Worm (Caenorhabditis elegans) whole organism, L4 larva: ENCODE measurements around the gene M163.1.

ENCODE experiments used
- F10B5.3 ChIP-seq: sonication (generic microtip); optimal IDR thresholded peaks from 2 replicates; lab custom pipeline; 2016; ENCODE audit warnings: mild to moderate bottlenecking, missing genetic modification characterization, missing compliant biosample characterization
- F44E2.7 ChIP-seq: fragments of 200-800 bp; sonication (Bioruptor generic); IDR thresholded peaks from 2 replicates; pipeline ENCODE4 v2.1.2; 2022; ENCODE audit warnings: missing genetic modification characterization, missing compliant biosample characterization
- lin-15B ChIP-seq: fragments of 150-350 bp; sonication (generic microtip); optimal IDR thresholded peaks from 3 replicates; lab custom pipeline; 2014; ENCODE audit warnings: missing biosample characterization, missing genetic modification characterization
- lir-3 ChIP-seq: sonication (generic microtip); optimal IDR thresholded peaks from 2 replicates; lab custom pipeline; 2016; ENCODE audit warnings: mild to moderate bottlenecking, missing genetic modification characterization, missing compliant biosample characterization
- madf-9 ChIP-seq: fragments of 200-800 bp; sonication (Bioruptor generic); conservative IDR thresholded peaks from 2 replicates; pipeline ENCODE4 v1.3.6; 2022; ENCODE audit warnings: missing genetic modification reagents, missing genetic modification characterization, missing compliant biosample characterization
- nhr-10 ChIP-seq: fragments of 150-350 bp; optimal IDR thresholded peaks from 2 replicates; lab custom pipeline; 2014; ENCODE audit warnings: missing biosample characterization, missing genetic modification characterization
- nhr-42 ChIP-seq: fragments of 200-800 bp; sonication (Bioruptor generic); IDR thresholded peaks from 2 replicates; pipeline ENCODE4 v1.3.6; 2022; ENCODE audit warnings: missing genetic modification characterization, missing compliant biosample characterization
- nhr-76 ChIP-seq: fragments of 150-350 bp; optimal IDR thresholded peaks from 2 replicates; lab custom pipeline; 2014; ENCODE audit warnings: missing biosample characterization, missing genetic modification characterization
- snpc-4 ChIP-seq: fragments of 150-350 bp; optimal IDR thresholded peaks from 2 replicates; lab custom pipeline; 2014; ENCODE audit warnings: missing biosample characterization, missing genetic modification characterization

DNA sequence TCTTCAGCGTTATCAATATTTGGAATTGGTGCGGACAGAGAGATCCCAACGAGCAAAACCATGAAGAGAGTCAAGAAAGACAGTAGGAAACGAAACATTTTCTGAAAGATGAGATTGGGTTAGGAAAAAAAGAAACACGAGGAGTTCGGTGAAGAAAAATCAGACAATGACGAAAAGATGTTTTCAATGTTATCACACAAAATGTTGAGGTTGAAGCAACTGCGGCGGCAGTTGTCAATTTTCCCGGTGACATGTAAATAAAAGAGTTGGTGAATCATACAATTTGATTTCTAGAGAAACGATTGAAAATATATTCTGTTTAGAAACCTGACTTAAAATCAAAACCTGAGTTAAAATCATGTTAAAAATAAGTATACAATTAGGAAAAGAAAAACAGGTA lies 49.9 kb downstream of the M163.1 start, which contains the start of gene F23D12.7:
- no peak for TF ChIP-seq madf-9 (GFP tag; lab: Robert Waterston, UW)
- no peak for TF ChIP-seq F10B5.3 (tag; lab: Kevin White, UChicago)
- no peak for TF ChIP-seq nhr-76 (tag; lab: Kevin White, UChicago)
- TF ChIP-seq F44E2.7 (GFP tag; lab: Robert Waterston, UW): no peak
- TF ChIP-seq snpc-4 (tag; lab: Kevin White, UChicago): no peak
- no peak for TF ChIP-seq nhr-10 (tag; lab: Kevin White, UChicago)
- TF ChIP-seq nhr-42 (GFP tag; lab: Robert Waterston, UW): no peak
- TF ChIP-seq lir-3 (tag; lab: Kevin White, UChicago): no peak
- TF ChIP-seq lin-15B (tag; lab: Kevin White, UChicago): no peak
